Fruit fly (Drosophila melanogaster) whole organism, embryonic: Measurements from ENCODE around the gene Cchl.
A peak's percentile ranks its signal among the peaks of the same experiment; 100 is the strongest.

ENCODE experiments used
- Abd-B ChIP-seq: fragments of 200-800 bp; sonication (Bioruptor generic); optimal IDR thresholded peaks from 2 replicates; lab custom pipeline; 2018; ENCODE audit warnings: missing biosample characterization, mild to moderate bottlenecking, missing genetic modification characterization, moderate library complexity
- B-H2 ChIP-seq: fragments of 200-800 bp; sonication (Bioruptor generic); optimal IDR thresholded peaks from 2 replicates; lab custom pipeline; 2018; ENCODE audit warnings: missing biosample characterization, mild to moderate bottlenecking, missing genetic modification characterization
- Bteb2 ChIP-seq: fragments of 200-800 bp; sonication (Bioruptor generic); optimal IDR thresholded peaks from 2 replicates; lab custom pipeline; 2016; ENCODE audit warnings: missing biosample characterization, missing genetic modification characterization
- CG10147 ChIP-seq: fragments of 200-800 bp; sonication (Bioruptor generic); optimal IDR thresholded peaks from 2 replicates; lab custom pipeline; 2019; ENCODE audit warnings: missing biosample characterization, mild to moderate bottlenecking, missing genetic modification characterization, moderate library complexity
- CG1024 ChIP-seq: fragments of 200-800 bp; sonication (Bioruptor generic); IDR thresholded peaks from 2 replicates; pipeline ENCODE4 v1.3.6; 2022; ENCODE audit warnings: missing biosample characterization, missing genetic modification characterization
- CG10462 ChIP-seq: fragments of 200-800 bp; sonication (Bioruptor generic); optimal IDR thresholded peaks from 2 replicates; lab custom pipeline; 2016; ENCODE audit warnings: missing biosample characterization, missing genetic modification characterization
- CG13775 ChIP-seq: fragments of 200-800 bp; sonication (Bioruptor generic); optimal IDR thresholded peaks from 3 replicates; lab custom pipeline; 2017; ENCODE audit warnings: missing biosample characterization, mild to moderate bottlenecking, missing genetic modification characterization
- CG14667 ChIP-seq: fragments of 200-800 bp; sonication (Bioruptor generic); IDR thresholded peaks from 2 replicates; pipeline ENCODE4 v1.3.6; 2022; ENCODE audit warnings: missing biosample characterization, missing genetic modification characterization
- CG14965 ChIP-seq: fragments of 200-800 bp; sonication (Bioruptor generic); optimal IDR thresholded peaks from 2 replicates; lab custom pipeline; 2016; ENCODE audit warnings: missing biosample characterization, missing genetic modification characterization, borderline replicate concordance
- CG1603 ChIP-seq: fragments of 200-800 bp; sonication (Bioruptor generic); optimal IDR thresholded peaks from 2 replicates; lab custom pipeline; 2019; ENCODE audit warnings: missing biosample characterization, mild to moderate bottlenecking, missing genetic modification characterization, moderate library complexity
- CG18476 ChIP-seq: fragments of 200-800 bp; sonication (Bioruptor generic); optimal IDR thresholded peaks from 2 replicates; lab custom pipeline; 2016; ENCODE audit warnings: missing biosample characterization, mild to moderate bottlenecking, missing genetic modification characterization
- CG2199 ChIP-seq: fragments of 200-800 bp; sonication (Bioruptor generic); IDR thresholded peaks from 3 replicates; pipeline ENCODE4 v1.3.6; 2022; ENCODE audit warnings: missing biosample characterization, missing genetic modification characterization
- CG2875 ChIP-seq: fragments of 200-800 bp; sonication (Bioruptor generic); optimal IDR thresholded peaks from 2 replicates; lab custom pipeline; 2017; ENCODE audit warnings: missing biosample characterization, mild to moderate bottlenecking, missing genetic modification characterization, missing genetic modification reagents
- CG31441 ChIP-seq: fragments of 200-800 bp; sonication (Bioruptor generic); IDR thresholded peaks from 2 replicates; pipeline ENCODE4 v1.3.6; 2022; ENCODE audit warnings: missing biosample characterization, missing genetic modification characterization
- CG4282 ChIP-seq: fragments of 200-800 bp; sonication (Bioruptor generic); optimal IDR thresholded peaks from 2 replicates; lab custom pipeline; 2016; ENCODE audit warnings: missing biosample characterization, missing genetic modification characterization
- CG4404 ChIP-seq: fragments of 200-800 bp; sonication (Bioruptor generic); IDR thresholded peaks from 2 replicates; pipeline ENCODE4 v1.3.6; 2022; ENCODE audit warnings: missing biosample characterization, missing genetic modification characterization
- CG6175 ChIP-seq: fragments of 200-800 bp; sonication (Bioruptor generic); IDR thresholded peaks from 3 replicates; pipeline ENCODE4 v1.3.6; 2022; ENCODE audit warnings: missing biosample characterization, missing genetic modification characterization
- CG6689 ChIP-seq: fragments of 200-800 bp; sonication (Bioruptor generic); IDR thresholded peaks from 2 replicates; pipeline ENCODE4 v1.3.6; 2022; ENCODE audit warnings: missing biosample characterization, missing genetic modification characterization
- CG7271 ChIP-seq: fragments of 200-800 bp; sonication (Bioruptor generic); optimal IDR thresholded peaks from 2 replicates; lab custom pipeline; 2018; ENCODE audit warnings: missing biosample characterization, mild to moderate bottlenecking, missing genetic modification characterization, moderate library complexity
- CG7357 ChIP-seq: fragments of 200-800 bp; sonication (Bioruptor generic); IDR thresholded peaks from 3 replicates; pipeline ENCODE4 v1.3.6; 2022; ENCODE audit warnings: missing biosample characterization, missing genetic modification characterization
- CG8359 ChIP-seq: fragments of 200-800 bp; sonication (Bioruptor generic); optimal IDR thresholded peaks from 2 replicates; lab custom pipeline; 2017; ENCODE audit warnings: missing biosample characterization, mild to moderate bottlenecking, missing genetic modification characterization, borderline replicate concordance
- CG9437 ChIP-seq: fragments of 200-800 bp; sonication (Bioruptor generic); optimal IDR thresholded peaks from 2 replicates; lab custom pipeline; 2018; ENCODE audit warnings: missing biosample characterization, mild to moderate bottlenecking, missing genetic modification characterization
- CG9727 ChIP-seq: fragments of 200-800 bp; sonication (Bioruptor generic); optimal IDR thresholded peaks from 3 replicates; lab custom pipeline; 2017; ENCODE audit warnings: missing biosample characterization, mild to moderate bottlenecking, missing genetic modification characterization
- NFAT ChIP-seq: fragments of 200-800 bp; sonication (Bioruptor generic); IDR thresholded peaks from 2 replicates; pipeline ENCODE4 v1.3.6; 2022; ENCODE audit warnings: missing biosample characterization, missing genetic modification characterization
- Nf-YC ChIP-seq: fragments of 200-800 bp; optimal IDR thresholded peaks from 3 replicates; lab custom pipeline; 2019; ENCODE audit warnings: missing biosample characterization, mild to moderate bottlenecking, missing genetic modification characterization, moderate library complexity
- Optix ChIP-seq: fragments of 200-800 bp; sonication (Bioruptor generic); IDR thresholded peaks from 3 replicates; pipeline ENCODE4 v1.3.6; 2022; ENCODE audit warnings: missing biosample characterization, missing genetic modification characterization
- Ssrp ChIP-seq: fragments of 200-800 bp; sonication (Bioruptor generic); optimal IDR thresholded peaks from 2 replicates; lab custom pipeline; 2018; ENCODE audit warnings: missing biosample characterization, mild to moderate bottlenecking, missing genetic modification characterization, moderate library complexity
- abd-A ChIP-seq: fragments of 200-800 bp; sonication (Bioruptor generic); optimal IDR thresholded peaks from 3 replicates; lab custom pipeline; 2019; ENCODE audit warnings: missing biosample characterization, mild to moderate bottlenecking, missing genetic modification characterization, moderate library complexity
- ac ChIP-seq: fragments of 200-800 bp; sonication (Bioruptor generic); optimal IDR thresholded peaks from 3 replicates; lab custom pipeline; 2017; ENCODE audit warnings: missing biosample characterization, mild to moderate bottlenecking, missing genetic modification characterization
- al ChIP-seq: fragments of 200-800 bp; sonication (Bioruptor generic); IDR thresholded peaks from 2 replicates; pipeline ENCODE4 v1.3.6; 2022; ENCODE audit warnings: missing biosample characterization, missing genetic modification characterization
- crc ChIP-seq: fragments of 200-800 bp; sonication (Bioruptor generic); optimal IDR thresholded peaks from 2 replicates; lab custom pipeline; 2016; ENCODE audit warnings: missing biosample characterization, missing genetic modification characterization
- emc ChIP-seq: fragments of 200-800 bp; sonication (Bioruptor generic); optimal IDR thresholded peaks from 2 replicates; lab custom pipeline; 2016; ENCODE audit warnings: missing biosample characterization, missing genetic modification characterization
- ems ChIP-seq: fragments of 200-800 bp; sonication (Bioruptor generic); optimal IDR thresholded peaks from 3 replicates; lab custom pipeline; 2016; ENCODE audit warnings: missing biosample characterization, missing genetic modification characterization
- gem ChIP-seq: fragments of 200-800 bp; sonication (Bioruptor generic); optimal IDR thresholded peaks from 2 replicates; lab custom pipeline; 2019; ENCODE audit warnings: missing biosample characterization, mild to moderate bottlenecking, missing genetic modification characterization, moderate library complexity
- gro ChIP-seq: fragments of 200-800 bp; sonication (Bioruptor generic); optimal IDR thresholded peaks from 2 replicates; lab custom pipeline; 2016; ENCODE audit warnings: missing biosample characterization, missing genetic modification characterization
- gsb ChIP-seq: fragments of 200-800 bp; sonication (Bioruptor generic); IDR thresholded peaks from 2 replicates; pipeline ENCODE4 v1.3.6; 2022; ENCODE audit warnings: missing biosample characterization, missing genetic modification characterization
- her ChIP-seq: fragments of 200-800 bp; sonication (Bioruptor generic); optimal IDR thresholded peaks from 2 replicates; lab custom pipeline; 2016; ENCODE audit warnings: missing biosample characterization, missing genetic modification characterization
- inv ChIP-seq: fragments of 200-800 bp; sonication (Bioruptor generic); IDR thresholded peaks from 2 replicates; pipeline ENCODE4 v1.3.6; 2022; ENCODE audit warnings: missing biosample characterization, missing genetic modification characterization; ENCODE audit not compliant: partially characterized antibody
- knrl ChIP-seq: fragments of 200-800 bp; sonication (Bioruptor generic); IDR thresholded peaks from 3 replicates; pipeline ENCODE4 v1.3.6; 2022; ENCODE audit warnings: missing biosample characterization, missing genetic modification characterization; ENCODE audit not compliant: partially characterized antibody
- pfk ChIP-seq: fragments of 200-800 bp; sonication (Bioruptor generic); optimal IDR thresholded peaks from 2 replicates; lab custom pipeline; 2018; ENCODE audit warnings: missing biosample characterization, mild to moderate bottlenecking, missing genetic modification characterization, moderate library complexity
- prd ChIP-seq, 3 experiments: fragments of >200 bp in 2 of 3; fragments of 200-800 bp in 1 of 3; sonication (Bioruptor generic) in 1 of 3; optimal IDR thresholded peaks in 2 of 3; IDR thresholded peaks in 1 of 3; 2 replicates in 2 of 3; 3 replicates in 1 of 3; pipeline versions ENCODE4 v1.3.6 to Lab custom; 2017 to 2022; ENCODE audit warnings: missing biosample characterization in 1 of 3, missing genetic modification characterization in 1 of 3
- pros ChIP-seq: fragments of 200-800 bp; sonication (Bioruptor generic); optimal IDR thresholded peaks from 3 replicates; lab custom pipeline; 2019; ENCODE audit warnings: missing biosample characterization, mild to moderate bottlenecking, missing genetic modification characterization, moderate library complexity
- psq ChIP-seq: fragments of 200-800 bp; sonication (Bioruptor generic); optimal IDR thresholded peaks from 2 replicates; lab custom pipeline; 2017; ENCODE audit warnings: missing biosample characterization, missing genetic modification characterization
- sim ChIP-seq: fragments of 200-800 bp; sonication (Bioruptor generic); IDR thresholded peaks from 2 replicates; pipeline ENCODE4 v1.3.6; 2022; ENCODE audit warnings: missing biosample characterization, missing genetic modification characterization
- slou ChIP-seq: fragments of 200-800 bp; sonication (Bioruptor generic); optimal IDR thresholded peaks from 3 replicates; lab custom pipeline; 2016; ENCODE audit warnings: missing biosample characterization, missing genetic modification characterization
- so ChIP-seq: fragments of 200-800 bp; sonication (Bioruptor generic); IDR thresholded peaks from 3 replicates; pipeline ENCODE4 v1.3.6; 2022; ENCODE audit warnings: missing biosample characterization, missing genetic modification characterization
- sr ChIP-seq: fragments of 200-800 bp; sonication (Bioruptor generic); IDR thresholded peaks from 3 replicates; pipeline ENCODE4 v1.3.6; 2022; ENCODE audit warnings: missing biosample characterization, missing genetic modification characterization
- stwl ChIP-seq: fragments of 200-800 bp; sonication (Bioruptor generic); optimal IDR thresholded peaks from 3 replicates; lab custom pipeline; 2018; ENCODE audit warnings: missing biosample characterization, mild to moderate bottlenecking, missing genetic modification characterization, moderate library complexity
- zen2 ChIP-seq: fragments of 200-800 bp; sonication (Bioruptor generic); IDR thresholded peaks from 3 replicates; pipeline ENCODE4 v1.3.6; 2022; ENCODE audit warnings: missing biosample characterization, missing genetic modification characterization; ENCODE audit not compliant: partially characterized antibody

Cchl gene

DNA sequence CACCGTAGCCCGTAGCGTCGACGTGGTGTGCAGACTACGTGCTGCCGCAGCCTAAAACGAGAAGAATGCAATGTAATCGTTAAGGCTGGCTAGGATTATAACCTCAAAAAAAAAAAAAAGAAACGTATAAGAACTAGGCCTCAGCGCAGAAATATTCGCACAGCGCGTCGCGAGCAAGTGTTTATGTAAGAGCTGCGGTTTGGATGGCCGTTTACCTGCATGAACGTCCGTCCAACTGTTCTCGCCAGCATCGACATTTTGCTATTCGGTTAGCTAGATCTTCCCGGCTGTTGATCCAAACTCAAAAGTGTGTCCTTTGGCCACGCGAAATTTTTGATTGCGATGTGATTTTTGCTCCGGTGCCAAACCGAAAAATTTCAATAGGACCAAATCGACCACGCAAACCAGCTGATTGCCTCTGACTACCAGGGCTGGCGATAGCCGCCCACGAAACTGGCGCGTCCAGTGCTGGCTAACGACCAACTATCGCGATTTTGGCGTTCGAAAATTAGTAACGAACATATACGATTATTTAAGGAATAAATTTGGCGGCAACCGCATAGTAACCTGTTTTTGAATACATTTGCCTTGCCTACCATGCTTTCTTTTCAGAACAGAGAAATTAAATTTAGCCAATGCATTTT lies 8.4 kb downstream of the Cchl start, which contains the start of gene Idh3b (continued):
- TF ChIP-seq CG7271 (tag; lab: Kevin White, UChicago), result no peak
- TF ChIP-seq NFAT (GFP tag; lab: Robert Waterston, UW), result peak; percentile 84; the same call in 1 of the 2 replicates
- TF ChIP-seq sr (GFP tag; lab: Robert Waterston, UW), result no peak
- TF ChIP-seq Ssrp (tag; lab: Kevin White, UChicago), result no peak
- TF ChIP-seq zen2 (GFP tag; lab: Robert Waterston, UW), result peak; percentile 94
- peak; percentile 44 for TF ChIP-seq Bteb2 (GFP tag; lab: Kevin White, UChicago)
- TF ChIP-seq abd-A (tag; lab: Kevin White, UChicago), result no peak
- TF ChIP-seq CG7357 (GFP tag; lab: Robert Waterston, UW), result 0 out of 3 replicates have a peak, but pooled peaks have one; percentile 39
- TF ChIP-seq ems (GFP tag; lab: Kevin White, UChicago), result peak; percentile 76
- TF ChIP-seq CG6175 (GFP tag; lab: Robert Waterston, UW), result no peak
- peak; percentile 86 for TF ChIP-seq stwl (tag; lab: Kevin White, UChicago)
- no peak for TF ChIP-seq CG13775
- peak; percentile 27 for TF ChIP-seq CG18476 (GFP tag; lab: Kevin White, UChicago)
- TF ChIP-seq al (GFP tag; lab: Robert Waterston, UW), result no peak
- TF ChIP-seq pros, result no peak
- no peak for TF ChIP-seq CG9727
- TF ChIP-seq B-H2, result peak; percentile 87
- TF ChIP-seq CG9437, result no peak
- peak; percentile 72 for TF ChIP-seq gro (GFP tag; lab: Kevin White, UChicago)
- TF ChIP-seq CG1024 (GFP tag; lab: Robert Waterston, UW), result peak; percentile 15; the same call in 1 of the 2 replicates
- no peak for TF ChIP-seq sim (GFP tag; lab: Robert Waterston, UW)
- TF ChIP-seq CG4282, result peak; percentile 26
- no peak for TF ChIP-seq ac (GFP tag; lab: Kevin White, UChicago)
- peak; percentile 3 for TF ChIP-seq CG10462 (GFP tag; lab: Kevin White, UChicago)
- no peak for TF ChIP-seq CG8359 (GFP tag; lab: Kevin White, UChicago)
- TF ChIP-seq Nf-YC (tag; lab: Kevin White, UChicago), result no peak
- TF ChIP-seq CG2875, result no peak
- TF ChIP-seq gsb (GFP tag; lab: Robert Waterston, UW), result no peak
- no peak for TF ChIP-seq so (GFP tag; lab: Robert Waterston, UW)
- TF ChIP-seq gem, result no peak
- no peak for TF ChIP-seq CG10147 (GFP tag; lab: Kevin White, UChicago)
- peak; percentile 94 for TF ChIP-seq knrl (GFP tag; lab: Robert Waterston, UW)
- peak; percentile 15 for TF ChIP-seq crc
- peak; percentile 6 for TF ChIP-seq slou
- TF ChIP-seq CG14667, result no peak
- TF ChIP-seq pfk (GFP tag; lab: Kevin White, UChicago), result peak; percentile 42
- TF ChIP-seq CG2199 (GFP tag; lab: Robert Waterston, UW), result peak; percentile 22; the same call in 1 of the 3 replicates
- TF ChIP-seq CG1603 (tag; lab: Kevin White, UChicago), result peak; percentile 91
- TF ChIP-seq Abd-B (GFP tag; lab: Kevin White, UChicago), result no peak
- TF ChIP-seq CG6689, result no peak
- no peak for TF ChIP-seq emc (GFP tag; lab: Kevin White, UChicago)
- TF ChIP-seq inv (GFP tag; lab: Robert Waterston, UW), result peak; percentile 93
- no peak for TF ChIP-seq Optix (GFP tag; lab: Robert Waterston, UW)
- no peak for TF ChIP-seq psq (GFP tag; lab: Kevin White, UChicago)
- TF ChIP-seq her (GFP tag; lab: Kevin White, UChicago), result peak; percentile 73
- TF ChIP-seq CG4404 (GFP tag; lab: Robert Waterston, UW), result peak; percentile 44; the same call in 1 of the 2 replicates
- TF ChIP-seq prd (optimal IDR thresholded peaks at IDR 0.05; lab: Kevin White, UChicago), result no peak
- no peak for TF ChIP-seq prd (GFP tag; IDR thresholded peaks at IDR 0.05; lab: Robert Waterston, UW)
- no peak for TF ChIP-seq CG31441 (GFP tag; lab: Robert Waterston, UW)
- TF ChIP-seq CG14965, result no peak
